Fruit fly (Drosophila melanogaster) whole organism, embryonic: ENCODE data around the gene Dcps.
A peak's percentile ranks its signal among the peaks of the same experiment; 100 is the strongest.

Experiments
- Ada2b ChIP-seq: fragments of 200-800 bp; sonication (Bioruptor generic); IDR thresholded peaks from 2 replicates; pipeline ENCODE4 v1.3.6; 2022; ENCODE audit warnings: missing biosample characterization, missing genetic modification characterization
- Atf6 ChIP-seq: fragments of 200-800 bp; sonication (Bioruptor generic); IDR thresholded peaks from 2 replicates; pipeline ENCODE4 v1.3.6; 2022; ENCODE audit warnings: missing biosample characterization, missing genetic modification characterization
- Awh ChIP-seq: fragments of 200-800 bp; sonication (Bioruptor generic); IDR thresholded peaks from 2 replicates; pipeline ENCODE4, ENCODE4 v1.3.6; 2022; ENCODE audit warnings: missing biosample characterization, missing genetic modification characterization
- CG10366 ChIP-seq: fragments of 200-800 bp; sonication (Bioruptor generic); IDR thresholded peaks from 2 replicates; pipeline ENCODE4 v1.3.6; 2022; ENCODE audit warnings: missing biosample characterization, missing genetic modification characterization
- CG12219 ChIP-seq: fragments of 200-800 bp; sonication (Bioruptor generic); optimal IDR thresholded peaks from 3 replicates; lab custom pipeline; 2018; ENCODE audit warnings: missing biosample characterization, mild to moderate bottlenecking, missing genetic modification characterization
- CG13123 ChIP-seq: fragments of 200-800 bp; sonication (Bioruptor generic); optimal IDR thresholded peaks from 2 replicates; lab custom pipeline; 2016; ENCODE audit warnings: missing biosample characterization, missing genetic modification characterization
- CG14860 ChIP-seq: fragments of 200-800 bp; sonication (Bioruptor generic); IDR thresholded peaks from 3 replicates; pipeline ENCODE4 v1.3.6; 2022; ENCODE audit warnings: missing biosample characterization, missing genetic modification characterization; ENCODE audit not compliant: partially characterized antibody
- CG16813 ChIP-seq: fragments of 200-800 bp; sonication (Bioruptor generic); IDR thresholded peaks from 3 replicates; pipeline ENCODE4 v1.3.6; 2022; ENCODE audit warnings: missing biosample characterization, missing genetic modification characterization; ENCODE audit not compliant: partially characterized antibody
- CG17361 ChIP-seq: fragments of 200-800 bp; sonication (Bioruptor generic); IDR thresholded peaks from 3 replicates; pipeline ENCODE4 v1.3.6; 2022; ENCODE audit warnings: missing biosample characterization, missing genetic modification characterization
- CG31365 ChIP-seq: fragments of 200-800 bp; sonication (Bioruptor generic); optimal IDR thresholded peaks from 2 replicates; lab custom pipeline; 2018; ENCODE audit warnings: missing biosample characterization, mild to moderate bottlenecking, missing genetic modification characterization
- CG32532 ChIP-seq: fragments of 200-800 bp; sonication (Bioruptor generic); IDR thresholded peaks from 2 replicates; pipeline ENCODE4 v1.3.6; 2022; ENCODE audit warnings: missing biosample characterization, missing genetic modification characterization
- CG34224 ChIP-seq: fragments of 200-800 bp; sonication (Bioruptor generic); IDR thresholded peaks from 3 replicates; pipeline ENCODE4 v1.3.6; 2022; ENCODE audit warnings: missing biosample characterization, missing genetic modification characterization; ENCODE audit not compliant: partially characterized antibody
- CG5953 ChIP-seq: fragments of 200-800 bp; sonication (Bioruptor generic); IDR thresholded peaks from 2 replicates; pipeline ENCODE4 v1.3.6; 2022; ENCODE audit warnings: missing biosample characterization, missing genetic modification characterization
- CG6854 ChIP-seq: fragments of 200-800 bp; sonication (Bioruptor generic); optimal IDR thresholded peaks from 3 replicates; lab custom pipeline; 2017; ENCODE audit warnings: missing biosample characterization, mild to moderate bottlenecking, missing genetic modification characterization
- CG7556 ChIP-seq: fragments of 200-800 bp; sonication (Bioruptor generic); optimal IDR thresholded peaks from 2 replicates; lab custom pipeline; 2017; ENCODE audit warnings: missing biosample characterization, mild to moderate bottlenecking, missing genetic modification characterization
- CG8290 ChIP-seq, 3 experiments: fragments of 200-800 bp; sonication (Bioruptor generic); optimal IDR thresholded peaks; 2 replicates each; lab custom pipeline; 2016 to 2019; ENCODE audit warnings: missing biosample characterization in 3 of 3, missing genetic modification characterization in 3 of 3, mild to moderate bottlenecking in 2 of 3, moderate library complexity in 1 of 3
- CG8388 ChIP-seq: fragments of 200-800 bp; sonication (Bioruptor generic); optimal IDR thresholded peaks from 2 replicates; lab custom pipeline; 2019; ENCODE audit warnings: missing biosample characterization, mild to moderate bottlenecking, missing genetic modification characterization, moderate library complexity
- CG9437 ChIP-seq: fragments of 200-800 bp; sonication (Bioruptor generic); optimal IDR thresholded peaks from 2 replicates; lab custom pipeline; 2018; ENCODE audit warnings: missing biosample characterization, mild to moderate bottlenecking, missing genetic modification characterization
- CG9817 ChIP-seq: fragments of 200-800 bp; sonication (Bioruptor generic); optimal IDR thresholded peaks from 2 replicates; lab custom pipeline; 2018; ENCODE audit warnings: missing biosample characterization, mild to moderate bottlenecking, missing genetic modification characterization, moderate library complexity
- CG9932 ChIP-seq: fragments of 200-800 bp; sonication (Bioruptor generic); IDR thresholded peaks from 2 replicates; pipeline ENCODE4 v1.3.6; 2022; ENCODE audit warnings: missing biosample characterization, missing genetic modification characterization
- Camta ChIP-seq: fragments of 200-800 bp; sonication (Bioruptor generic); optimal IDR thresholded peaks from 2 replicates; lab custom pipeline; 2016; ENCODE audit warnings: missing biosample characterization, missing genetic modification characterization
- Chrac-16 ChIP-seq: fragments of 200-800 bp; sonication (Bioruptor generic); optimal IDR thresholded peaks from 3 replicates; lab custom pipeline; 2016; ENCODE audit warnings: missing biosample characterization, missing genetic modification characterization
- D19A ChIP-seq: fragments of 200-800 bp; optimal IDR thresholded peaks from 3 replicates; lab custom pipeline; 2019; ENCODE audit warnings: missing biosample characterization, mild to moderate bottlenecking, missing genetic modification characterization, moderate library complexity
- Drgx ChIP-seq: fragments of 200-800 bp; sonication (Bioruptor generic); IDR thresholded peaks from 2 replicates; pipeline ENCODE4 v1.3.6; 2022; ENCODE audit warnings: missing biosample characterization, missing genetic modification characterization
- H15 ChIP-seq: fragments of 200-800 bp; sonication (Bioruptor generic); IDR thresholded peaks from 3 replicates; pipeline ENCODE4 v1.3.6; 2022; ENCODE audit warnings: missing biosample characterization, missing genetic modification characterization
- Nf-YC ChIP-seq: fragments of 200-800 bp; optimal IDR thresholded peaks from 3 replicates; lab custom pipeline; 2019; ENCODE audit warnings: missing biosample characterization, mild to moderate bottlenecking, missing genetic modification characterization, moderate library complexity
- Pdp1 ChIP-seq, 2 experiments: fragments of 200-800 bp; sonication (Bioruptor generic); optimal IDR thresholded peaks; 3 replicates each; lab custom pipeline; 2016; ENCODE audit warnings: missing biosample characterization in 2 of 2, missing genetic modification characterization in 2 of 2, mild to moderate bottlenecking in 1 of 2, moderate library complexity in 1 of 2
- Poxn ChIP-seq: fragments of 200-800 bp; sonication (Bioruptor generic); IDR thresholded peaks from 2 replicates; pipeline ENCODE4 v1.3.6; 2022; ENCODE audit warnings: missing biosample characterization, missing genetic modification characterization
- Six4 ChIP-seq: fragments of 200-800 bp; sonication (Bioruptor generic); optimal IDR thresholded peaks from 2 replicates; lab custom pipeline; 2016; ENCODE audit warnings: missing biosample characterization, missing genetic modification characterization
- Trl ChIP-seq, 3 experiments: fragments of >200 bp in 2 of 3; fragments of 200-800 bp in 1 of 3; sonication (Bioruptor generic) in 1 of 3; optimal IDR thresholded peaks; 2 replicates in 1 of 3; 3 replicates in 2 of 3; lab custom pipeline; 2016 to 2017; ENCODE audit warnings: missing biosample characterization in 1 of 3, missing genetic modification characterization in 1 of 3
- caup ChIP-seq: fragments of 200-800 bp; sonication (Bioruptor generic); optimal IDR thresholded peaks from 3 replicates; lab custom pipeline; 2017; ENCODE audit warnings: missing biosample characterization, mild to moderate bottlenecking, missing genetic modification characterization, moderate library complexity; ENCODE audit not compliant: severe bottlenecking
- ems ChIP-seq: fragments of 200-800 bp; sonication (Bioruptor generic); optimal IDR thresholded peaks from 3 replicates; lab custom pipeline; 2016; ENCODE audit warnings: missing biosample characterization, missing genetic modification characterization
- eve ChIP-seq, 2 experiments: fragments of >200 bp; optimal IDR thresholded peaks; 2 replicates each; lab custom pipeline; 2017; ENCODE audit warnings: missing biosample characterization in 2 of 2, missing genetic modification characterization in 2 of 2
- fu2 ChIP-seq: fragments of 200-800 bp; sonication (Bioruptor generic); optimal IDR thresholded peaks from 2 replicates; lab custom pipeline; 2016; ENCODE audit warnings: missing biosample characterization, missing genetic modification characterization
- gt ChIP-seq: fragments of 200-800 bp; sonication (Bioruptor generic); IDR thresholded peaks from 2 replicates; pipeline ENCODE4 v1.3.6; 2022; ENCODE audit warnings: missing biosample characterization, missing genetic modification characterization
- jing ChIP-seq: fragments of 200-800 bp; sonication (Bioruptor generic); optimal IDR thresholded peaks from 2 replicates; lab custom pipeline; 2018; ENCODE audit warnings: missing biosample characterization, mild to moderate bottlenecking, missing genetic modification characterization
- lab ChIP-seq: fragments of 200-800 bp; sonication (Bioruptor generic); optimal IDR thresholded peaks from 3 replicates; lab custom pipeline; 2017; ENCODE audit warnings: missing biosample characterization, missing genetic modification characterization, mild to moderate bottlenecking, moderate library complexity, missing genetic modification reagents
- mld ChIP-seq: fragments of 200-800 bp; sonication (Bioruptor generic); IDR thresholded peaks from 3 replicates; pipeline ENCODE4 v1.3.6; 2022; ENCODE audit warnings: missing biosample characterization, missing genetic modification characterization; ENCODE audit not compliant: partially characterized antibody
- nerfin-1 ChIP-seq: fragments of 200-800 bp; sonication (Bioruptor generic); optimal IDR thresholded peaks from 3 replicates; lab custom pipeline; 2019; ENCODE audit warnings: missing biosample characterization, mild to moderate bottlenecking, missing genetic modification characterization, moderate library complexity
- oc ChIP-seq: fragments of 200-800 bp; sonication (Bioruptor generic); optimal IDR thresholded peaks from 2 replicates; lab custom pipeline; 2018; ENCODE audit warnings: missing biosample characterization, mild to moderate bottlenecking, missing genetic modification characterization, moderate library complexity
- onecut ChIP-seq: fragments of 200-800 bp; sonication (Bioruptor generic); IDR thresholded peaks from 2 replicates; pipeline ENCODE4 v1.3.6; 2022; ENCODE audit warnings: missing biosample characterization, missing genetic modification characterization
- pb ChIP-seq: fragments of 200-800 bp; sonication (Bioruptor generic); optimal IDR thresholded peaks from 3 replicates; lab custom pipeline; 2016; ENCODE audit warnings: missing biosample characterization, missing genetic modification characterization
- pum ChIP-seq: fragments of 200-800 bp; sonication (Bioruptor generic); optimal IDR thresholded peaks from 2 replicates; lab custom pipeline; 2016; ENCODE audit warnings: missing biosample characterization, missing genetic modification characterization
- sisA ChIP-seq: fragments of 200-800 bp; sonication (Bioruptor generic); IDR thresholded peaks from 2 replicates; pipeline ENCODE4 v1.3.6; 2022; ENCODE audit warnings: missing biosample characterization, missing genetic modification characterization
- sqz ChIP-seq: fragments of 200-800 bp; sonication (Bioruptor generic); optimal IDR thresholded peaks from 3 replicates; lab custom pipeline; 2018; ENCODE audit warnings: missing biosample characterization, mild to moderate bottlenecking, missing genetic modification characterization
- sr ChIP-seq: fragments of 200-800 bp; sonication (Bioruptor generic); IDR thresholded peaks from 3 replicates; pipeline ENCODE4 v1.3.6; 2022; ENCODE audit warnings: missing biosample characterization, missing genetic modification characterization
- wek ChIP-seq: fragments of 200-800 bp; sonication (Bioruptor generic); optimal IDR thresholded peaks from 3 replicates; lab custom pipeline; 2018; ENCODE audit warnings: missing biosample characterization, mild to moderate bottlenecking, missing genetic modification characterization, moderate library complexity

Gene Dcps

dm6 chr3R:5789025-5789953, 34.7 kb upstream of the Dcps start, which contains the start of the genes Hat1 and Rpn5 (continued):
- TF ChIP-seq H15 (GFP tag; lab: Robert Waterston, UW) (0 out of 3 replicates have a peak, but pooled peaks have one; percentile 31), gt (GFP tag; lab: Robert Waterston, UW) (no peak), CG17361 (GFP tag; lab: Robert Waterston, UW) (peak; percentile 95), CG34224 (peak; percentile 76), eve (GFP tag; optimal IDR thresholded peaks at IDR 0.05; lab: Kevin White, UChicago) (no peak), oc (tag; lab: Kevin White, UChicago) (peak; percentile 0), CG8388 (peak; percentile 73), CG8290 (GFP tag; optimal IDR thresholded peaks at IDR 0.05; lab: Kevin White, UChicago) (peak; percentile 87), CG8290 (tag; optimal IDR thresholded peaks at IDR 0.05; lab: Kevin White, UChicago) (peak; percentile 79 to 85), wek (GFP tag; lab: Kevin White, UChicago) (no peak), sisA (GFP tag; lab: Robert Waterston, UW) (peak; percentile 78), CG31365 (tag; lab: Kevin White, UChicago) (no peak), Chrac-16 (peak; percentile 80), CG12219 (GFP tag; lab: Kevin White, UChicago) (no peak), onecut (GFP tag; lab: Robert Waterston, UW) (peak; percentile 12; the same call in 1 of the 2 replicates), Poxn (GFP tag; lab: Robert Waterston, UW) (0 out of 2 replicates have a peak, but pooled peaks have one; percentile 31), Pdp1 (GFP tag; optimal IDR thresholded peaks at IDR 0.05; lab: Kevin White, UChicago) (peak; percentile 89 to 94), D19A (tag; lab: Kevin White, UChicago) (peak; percentile 46), fu2 (GFP tag; lab: Kevin White, UChicago) (peak; percentile 93), nerfin-1 (peak; percentile 54), Nf-YC (peak; percentile 69), CG9932 (peak; percentile 88), Camta (GFP tag; lab: Kevin White, UChicago) (peak; percentile 90), CG10366 (peak; percentile 47), CG13123 (GFP tag; lab: Kevin White, UChicago) (peak; percentile 68), pb (GFP tag; lab: Kevin White, UChicago) (peak; percentile 78), mld (GFP tag; lab: Robert Waterston, UW) (peak; percentile 48; the same call in 1 of the 3 replicates), CG9817 (tag; lab: Kevin White, UChicago) (peak; percentile 76), Drgx (no peak), CG6854 (no peak), CG14860 (GFP tag; lab: Robert Waterston, UW) (peak; percentile 68; the same call in 2 of the 3 replicates), CG32532 (peak; percentile 77), sqz (GFP tag; lab: Kevin White, UChicago) (no peak), jing (GFP tag; lab: Kevin White, UChicago) (peak; percentile 65), Ada2b (GFP tag; lab: Robert Waterston, UW) (peak; percentile 56), Six4 (GFP tag; lab: Kevin White, UChicago) (peak; percentile 74), CG7556 (GFP tag; lab: Kevin White, UChicago) (peak; percentile 85), CG16813 (peak; percentile 78), CG9437 (peak; percentile 87), Atf6 (peak; percentile 54; the same call in 1 of the 2 replicates), CG5953 (no peak), Awh (GFP tag; lab: Robert Waterston, UW) (no peak), Trl (optimal IDR thresholded peaks at IDR 0.05; lab: Kevin White, UChicago) (no peak), Trl (GFP tag; optimal IDR thresholded peaks at IDR 0.05; lab: Kevin White, UChicago) (peak; percentile 93), lab (GFP tag; lab: Kevin White, UChicago) (peak; percentile 83), ems (peak; percentile 90), sr (no peak), caup (GFP tag; lab: Kevin White, UChicago) (peak; percentile 78), pum (peak; percentile 93)
